Worm (Caenorhabditis elegans) whole organism, L3 larva: ENCODE results near the gene dagl-2.
A peak's percentile ranks its signal among the peaks of the same experiment; 100 is the strongest.

ENCODE experiments used
- R02D3.7 ChIP-seq: fragments of 150-350 bp; optimal IDR thresholded peaks from 2 replicates; lab custom pipeline; 2014; ENCODE audit warnings: missing biosample characterization, missing genetic modification characterization
- ZK546.5 ChIP-seq: sonication (generic microtip); optimal IDR thresholded peaks from 2 replicates; lab custom pipeline; 2017; ENCODE audit warnings: missing biosample characterization, missing genetic modification characterization
- aly-2 ChIP-seq: fragments of 150-350 bp; optimal IDR thresholded peaks from 2 replicates; lab custom pipeline; 2014; ENCODE audit warnings: missing biosample characterization, missing genetic modification characterization
- ama-1 ChIP-seq: fragments of 150-350 bp; optimal IDR thresholded peaks from 2 replicates; lab custom pipeline; 2018
- ceh-28 ChIP-seq: fragments of 150-350 bp; optimal IDR thresholded peaks from 2 replicates; lab custom pipeline; 2014; ENCODE audit warnings: missing biosample characterization, missing genetic modification reagents, missing genetic modification characterization
- ceh-82 ChIP-seq: fragments of 150-350 bp; optimal IDR thresholded peaks from 2 replicates; lab custom pipeline; 2014; ENCODE audit warnings: missing biosample characterization, missing genetic modification characterization
- ceh-9 ChIP-seq: sonication (generic microtip); optimal IDR thresholded peaks from 2 replicates; lab custom pipeline; 2018; ENCODE audit warnings: missing biosample characterization, missing genetic modification characterization
- daf-12 ChIP-seq: fragments of 150-350 bp; optimal IDR thresholded peaks from 2 replicates; lab custom pipeline; 2014; ENCODE audit warnings: missing biosample characterization, missing genetic modification reagents, missing genetic modification characterization
- egl-27 ChIP-seq: sonication (generic microtip); optimal IDR thresholded peaks from 4 replicates; lab custom pipeline; 2017; ENCODE audit warnings: missing biosample characterization, missing genetic modification reagents, missing genetic modification characterization
- egl-5 ChIP-seq: fragments of 150-350 bp; optimal IDR thresholded peaks from 2 replicates; lab custom pipeline; 2017; ENCODE audit warnings: missing biosample characterization, missing genetic modification reagents, missing genetic modification characterization, inconsistent platforms
- elt-1 ChIP-seq: fragments of 150-350 bp; optimal IDR thresholded peaks from 2 replicates; lab custom pipeline; 2014; ENCODE audit warnings: missing biosample characterization, missing genetic modification characterization
- elt-2 ChIP-seq: sonication (generic microtip); optimal IDR thresholded peaks from 2 replicates; lab custom pipeline; 2016; ENCODE audit warnings: missing genetic modification reagents, mild to moderate bottlenecking, missing genetic modification characterization, missing compliant biosample characterization
- elt-3 ChIP-seq, 3 experiments: fragments of 150-350 bp in 1 of 3; sonication (generic microtip) in 2 of 3; optimal IDR thresholded peaks; 2 replicates in 2 of 3; 4 replicates in 1 of 3; lab custom pipeline; 2014 to 2017; ENCODE audit warnings: missing biosample characterization in 3 of 3, missing genetic modification characterization in 3 of 3
- eor-1 ChIP-seq, 2 experiments: fragments of 150-350 bp; optimal IDR thresholded peaks; 2 replicates each; lab custom pipeline; 2014 to 2018; ENCODE audit warnings: missing biosample characterization in 2 of 2, missing genetic modification characterization in 2 of 2
- fkh-10 ChIP-seq: sonication (generic microtip); optimal IDR thresholded peaks from 2 replicates; lab custom pipeline; 2017; ENCODE audit warnings: missing biosample characterization, missing genetic modification reagents, missing genetic modification characterization
- fkh-2 ChIP-seq: fragments of 150-350 bp; optimal IDR thresholded peaks from 2 replicates; lab custom pipeline; 2014; ENCODE audit warnings: missing biosample characterization, missing genetic modification reagents, missing genetic modification characterization
- hmg-11 ChIP-seq: sonication (generic microtip); optimal IDR thresholded peaks from 2 replicates; lab custom pipeline; 2016; ENCODE audit warnings: missing genetic modification characterization, missing compliant biosample characterization
- jun-1 ChIP-seq: fragments of 150-350 bp; optimal IDR thresholded peaks from 2 replicates; lab custom pipeline; 2014; ENCODE audit warnings: missing biosample characterization, missing genetic modification reagents, missing genetic modification characterization
- lin-15B ChIP-seq: fragments of 150-350 bp; optimal IDR thresholded peaks from 2 replicates; lab custom pipeline; 2014; ENCODE audit warnings: missing biosample characterization, missing genetic modification characterization
- lin-39 ChIP-seq: fragments of 150-350 bp; optimal IDR thresholded peaks from 2 replicates; lab custom pipeline; 2018; ENCODE audit warnings: missing biosample characterization, missing genetic modification reagents, missing genetic modification characterization
- lsy-12 ChIP-seq: sonication (generic microtip); optimal IDR thresholded peaks from 2 replicates; lab custom pipeline; 2016; ENCODE audit warnings: mild to moderate bottlenecking, missing genetic modification characterization, missing compliant biosample characterization
- mml-1 ChIP-seq: fragments of 150-350 bp; sonication (generic microtip); optimal IDR thresholded peaks from 3 replicates; lab custom pipeline; 2014; ENCODE audit warnings: missing biosample characterization, missing genetic modification characterization
- nfya-1 ChIP-seq: sonication (generic microtip); optimal IDR thresholded peaks from 2 replicates; lab custom pipeline; 2017; ENCODE audit warnings: missing genetic modification characterization, mild to moderate bottlenecking, missing compliant biosample characterization, antibody characterized with exemption, moderate library complexity; ENCODE audit not compliant: insufficient read depth
- nhr-11 ChIP-seq: fragments of 150-350 bp; optimal IDR thresholded peaks from 2 replicates; lab custom pipeline; 2014; ENCODE audit warnings: missing biosample characterization, missing genetic modification characterization
- nhr-12 ChIP-seq: fragments of 150-350 bp; optimal IDR thresholded peaks from 2 replicates; lab custom pipeline; 2014; ENCODE audit warnings: missing biosample characterization, missing genetic modification characterization
- nhr-23 ChIP-seq: fragments of 150-350 bp; optimal IDR thresholded peaks from 2 replicates; lab custom pipeline; 2014; ENCODE audit warnings: missing biosample characterization, missing genetic modification reagents, missing genetic modification characterization
- nhr-237 ChIP-seq: fragments of 150-350 bp; optimal IDR thresholded peaks from 2 replicates; lab custom pipeline; 2014; ENCODE audit warnings: missing biosample characterization, missing genetic modification characterization
- nhr-25 ChIP-seq: sonication (generic microtip); optimal IDR thresholded peaks from 2 replicates; lab custom pipeline; 2017; ENCODE audit warnings: missing biosample characterization, missing genetic modification characterization
- nhr-28 ChIP-seq: fragments of 150-350 bp; optimal IDR thresholded peaks from 2 replicates; lab custom pipeline; 2014; ENCODE audit warnings: missing biosample characterization, missing genetic modification characterization
- nhr-43 ChIP-seq: sonication (generic microtip); optimal IDR thresholded peaks from 2 replicates; lab custom pipeline; 2016; ENCODE audit warnings: mild to moderate bottlenecking, missing genetic modification characterization, missing compliant biosample characterization; ENCODE audit not compliant: poor library complexity, severe bottlenecking
- nhr-67 ChIP-seq: fragments of 150-350 bp; optimal IDR thresholded peaks from 2 replicates; lab custom pipeline; 2014; ENCODE audit warnings: missing biosample characterization, missing genetic modification characterization
- nhr-76 ChIP-seq: fragments of 150-350 bp; sonication (generic microtip); optimal IDR thresholded peaks from 5 replicates; lab custom pipeline; 2014; ENCODE audit warnings: missing biosample characterization, missing genetic modification characterization
- nhr-77 ChIP-seq: fragments of 150-350 bp; optimal IDR thresholded peaks from 2 replicates; lab custom pipeline; 2014; ENCODE audit warnings: missing biosample characterization, missing genetic modification characterization
- pha-4 ChIP-seq: fragments of 150-350 bp; optimal IDR thresholded peaks from 2 replicates; lab custom pipeline; 2014; ENCODE audit warnings: missing biosample characterization, missing genetic modification reagents, missing genetic modification characterization
- pqm-1 ChIP-seq: fragments of 150-350 bp; optimal IDR thresholded peaks from 2 replicates; lab custom pipeline; 2017; ENCODE audit warnings: missing biosample characterization, missing genetic modification characterization, inconsistent platforms
- skn-1 ChIP-seq: fragments of 150-350 bp; optimal IDR thresholded peaks from 2 replicates; lab custom pipeline; 2014; ENCODE audit warnings: missing biosample characterization, missing genetic modification characterization
- tbx-2 ChIP-seq: sonication (generic microtip); optimal IDR thresholded peaks from 2 replicates; lab custom pipeline; 2016; ENCODE audit warnings: mild to moderate bottlenecking, missing genetic modification characterization, missing compliant biosample characterization
- unc-62 ChIP-seq: fragments of 150-350 bp; sonication (generic microtip); optimal IDR thresholded peaks from 4 replicates; lab custom pipeline; 2014; ENCODE audit warnings: missing biosample characterization, missing genetic modification reagents, missing genetic modification characterization
- zag-1 ChIP-seq: fragments of 150-350 bp; optimal IDR thresholded peaks from 2 replicates; lab custom pipeline; 2014; ENCODE audit warnings: missing biosample characterization, missing genetic modification characterization
- ztf-11 ChIP-seq: fragments of 150-350 bp; optimal IDR thresholded peaks from 2 replicates; lab custom pipeline; 2014; ENCODE audit warnings: missing biosample characterization, missing genetic modification characterization

dagl-2 gene

ce11 chrIII:811544-811943 is 28.4 kb upstream of the dagl-2 start, which contains the start of gene daf-7:
TSS of gene daf-7 (plus strand) at chrIII:811844.
- TF ChIP-seq zag-1 (no peak), ceh-82 (tag; lab: Kevin White, UChicago) (no peak), nhr-237 (tag; lab: Kevin White, UChicago) (no peak), nfya-1 (tag; lab: Kevin White, UChicago) (no peak), nhr-77 (no peak), R02D3.7 (tag; lab: Kevin White, UChicago) (no peak), hmg-11 (no peak), egl-5 (tag; lab: Kevin White, UChicago) (no peak), pqm-1 (tag; lab: Kevin White, UChicago) (no peak), ama-1 (lab: Kevin White, UChicago) (no peak), jun-1 (no peak), elt-2 (no peak), aly-2 (tag; lab: Kevin White, UChicago) (no peak), daf-12 (tag; lab: Kevin White, UChicago) (no peak), lsy-12 (tag; lab: Kevin White, UChicago) (no peak), eor-1 (tag; optimal IDR thresholded peaks at IDR 0.05; lab: Kevin White, UChicago) (no peak)

ce11 chrIII:802041-802440 is 18.9 kb upstream of the dagl-2 start:
- TF ChIP-seq R02D3.7 (tag; lab: Kevin White, UChicago) (no peak), egl-27 (no peak), ZK546.5 (tag; lab: Kevin White, UChicago) (no peak)
- TF ChIP-seq, all 47 proteins: peak for 0

- TF ChIP-seq mml-1 (tag; lab: Kevin White, UChicago), result no peak
- no peak for TF ChIP-seq unc-62 (GFP tag; lab: Kevin White, UChicago)
- TF ChIP-seq aly-2 (tag; lab: Kevin White, UChicago), result no peak
- no peak for TF ChIP-seq pha-4 (tag; lab: Kevin White, UChicago)
- TF ChIP-seq ceh-28 (tag; lab: Kevin White, UChicago), result no peak
- TF ChIP-seq nhr-67 (tag; lab: Kevin White, UChicago), result no peak
- no peak for TF ChIP-seq egl-27
- TF ChIP-seq nhr-28 (tag; lab: Kevin White, UChicago), result no peak
Observed at ce11 chrIII:797507-797906, 14.4 kb upstream of the dagl-2 start.

DNA sequence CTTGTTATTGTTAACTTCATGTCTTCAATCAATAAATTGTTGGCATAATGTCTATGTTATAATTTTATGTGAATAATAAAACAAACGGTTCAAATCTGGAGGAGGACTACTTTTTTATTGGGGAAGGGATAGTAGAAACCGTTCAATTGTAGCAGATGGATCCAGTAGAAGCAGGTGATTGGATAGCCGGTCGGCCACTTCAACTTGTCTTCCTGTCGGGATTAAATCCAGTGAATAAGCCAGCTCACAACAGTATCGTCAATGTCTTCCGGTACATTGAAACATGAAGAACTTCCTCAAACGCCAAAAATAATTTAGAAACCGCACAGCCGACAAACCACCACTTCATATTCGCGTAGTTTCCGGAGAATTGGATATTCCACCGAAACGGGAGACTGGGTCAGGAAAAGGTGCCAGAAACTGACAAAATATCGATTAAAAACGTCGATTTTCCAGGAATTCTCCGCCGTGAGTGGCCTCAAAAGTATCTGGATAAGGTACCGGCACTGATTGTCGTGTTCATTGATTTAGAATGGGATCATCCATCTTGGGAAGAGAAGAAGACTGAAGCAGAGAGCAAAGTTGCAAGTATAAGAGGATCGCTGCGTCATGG is 12.0 kb upstream of the dagl-2 start, which contains the start of gene trpp-11:
Gene trpp-11 (plus strand): TSS at position 153 of the 613 bp plus-strand sequence.
- TF ChIP-seq pqm-1 (tag; lab: Kevin White, UChicago), result no peak
- no peak for TF ChIP-seq fkh-10 (GFP tag; lab: Kevin White, UChicago)
- TF ChIP-seq ZK546.5 (tag; lab: Kevin White, UChicago), result no peak
- no peak for TF ChIP-seq ceh-82 (tag; lab: Kevin White, UChicago)
- TF ChIP-seq eor-1 (tag; optimal IDR thresholded peaks at IDR 0.05; lab: Kevin White, UChicago), result no peak
- no peak for TF ChIP-seq egl-27
- no peak for TF ChIP-seq nhr-12
- no peak for TF ChIP-seq hmg-11
- TF ChIP-seq jun-1, result no peak
- TF ChIP-seq elt-2, result no peak
- TF ChIP-seq mml-1 (tag; lab: Kevin White, UChicago), result no peak
- TF ChIP-seq tbx-2 (tag; lab: Kevin White, UChicago), result no peak
- no peak for TF ChIP-seq nhr-43 (tag; lab: Kevin White, UChicago)

- peak; percentile 17 for TF ChIP-seq ceh-28 (tag; lab: Kevin White, UChicago)
- TF ChIP-seq tbx-2 (tag; lab: Kevin White, UChicago), result no peak
Observed at ce11 chrIII:794000-794399, 10.9 kb upstream of the dagl-2 start, which contains the start of gene rps-29. TSS of gene rps-29 (plus strand) at chrIII:794300.

ce11 chrIII:793595-793994 is 10.5 kb upstream of the dagl-2 start, which contains the start of gene snt-2:
TSS of gene snt-2 (minus strand) at chrIII:793733.
- TF ChIP-seq zag-1 (no peak), ceh-82 (tag; lab: Kevin White, UChicago) (no peak), nhr-25 (tag; lab: Kevin White, UChicago) (peak; percentile 71), egl-27 (no peak), elt-1 (tag; lab: Kevin White, UChicago) (no peak), nhr-12 (no peak), skn-1 (tag; lab: Kevin White, UChicago) (peak; percentile 38), ama-1 (lab: Kevin White, UChicago) (peak; percentile 29), hmg-11 (peak; percentile 72), ceh-28 (tag; lab: Kevin White, UChicago) (no peak), nhr-76 (tag; lab: Kevin White, UChicago) (no peak), elt-3 (tag; optimal IDR thresholded peaks at IDR 0.05; lab: Kevin White, UChicago) (no peak), lin-15B (tag; lab: Kevin White, UChicago) (peak; percentile 86), nhr-67 (tag; lab: Kevin White, UChicago) (no peak), fkh-2 (tag; lab: Kevin White, UChicago) (no peak), nhr-28 (tag; lab: Kevin White, UChicago) (no peak), tbx-2 (tag; lab: Kevin White, UChicago) (no peak), ceh-9 (no peak), lin-39 (tag; lab: Kevin White, UChicago) (peak; percentile 91), nhr-23 (tag; lab: Kevin White, UChicago) (peak; percentile 58), ztf-11 (tag; lab: Kevin White, UChicago) (no peak), pqm-1 (tag; lab: Kevin White, UChicago) (peak; percentile 29), nhr-11 (no peak)
